Fruit fly (Drosophila melanogaster) whole organism, embryonic: ENCODE measurements around the gene CG1824.

Source experiments
- Asciz ChIP-seq: fragments of 200-800 bp; sonication (Bioruptor generic); optimal IDR thresholded peaks from 2 replicates; lab custom pipeline; 2017; ENCODE audit warnings: missing biosample characterization, mild to moderate bottlenecking, missing genetic modification characterization, missing genetic modification reagents
- Bteb2 ChIP-seq: fragments of 200-800 bp; sonication (Bioruptor generic); optimal IDR thresholded peaks from 2 replicates; lab custom pipeline; 2016; ENCODE audit warnings: missing biosample characterization, missing genetic modification characterization
- CG10267 ChIP-seq: fragments of 200-800 bp; sonication (Bioruptor generic); optimal IDR thresholded peaks from 2 replicates; lab custom pipeline; 2018; ENCODE audit warnings: missing biosample characterization, mild to moderate bottlenecking, missing genetic modification characterization, moderate library complexity
- CG10274 ChIP-seq: fragments of 200-800 bp; sonication (Bioruptor generic); optimal IDR thresholded peaks from 3 replicates; lab custom pipeline; 2017; ENCODE audit warnings: missing biosample characterization, mild to moderate bottlenecking, missing genetic modification characterization
- CG11085 ChIP-seq: fragments of 200-800 bp; sonication (Bioruptor generic); IDR thresholded peaks from 2 replicates; pipeline ENCODE4 v1.3.6; 2022; ENCODE audit warnings: missing biosample characterization, missing genetic modification characterization
- CG11695 ChIP-seq: fragments of 200-800 bp; sonication (Bioruptor generic); IDR thresholded peaks from 3 replicates; pipeline ENCODE4 v1.3.6; 2022; ENCODE audit warnings: missing biosample characterization, missing genetic modification characterization
- CG14441 ChIP-seq: fragments of 200-800 bp; sonication (Bioruptor generic); IDR thresholded peaks from 2 replicates; pipeline ENCODE4 v1.3.6; 2022; ENCODE audit warnings: missing biosample characterization, missing genetic modification characterization
- CG15011 ChIP-seq: fragments of 200-800 bp; sonication (Bioruptor generic); optimal IDR thresholded peaks from 3 replicates; lab custom pipeline; 2018; ENCODE audit warnings: missing biosample characterization, mild to moderate bottlenecking, missing genetic modification characterization
- CG15696 ChIP-seq: fragments of 200-800 bp; sonication (Bioruptor generic); optimal IDR thresholded peaks from 2 replicates; lab custom pipeline; 2019; ENCODE audit warnings: missing biosample characterization, mild to moderate bottlenecking, missing genetic modification characterization, moderate library complexity
- CG1603 ChIP-seq: fragments of 200-800 bp; sonication (Bioruptor generic); optimal IDR thresholded peaks from 2 replicates; lab custom pipeline; 2019; ENCODE audit warnings: missing biosample characterization, mild to moderate bottlenecking, missing genetic modification characterization, moderate library complexity
- CG17802 ChIP-seq: fragments of 200-800 bp; sonication (Bioruptor generic); optimal IDR thresholded peaks from 2 replicates; lab custom pipeline; 2018; ENCODE audit warnings: missing biosample characterization, mild to moderate bottlenecking, missing genetic modification characterization, moderate library complexity
- CG1832 ChIP-seq: fragments of 200-800 bp; sonication (Bioruptor generic); optimal IDR thresholded peaks from 2 replicates; lab custom pipeline; 2017; ENCODE audit warnings: missing biosample characterization, mild to moderate bottlenecking, missing genetic modification characterization, inconsistent platforms
- CG32532 ChIP-seq: fragments of 200-800 bp; sonication (Bioruptor generic); IDR thresholded peaks from 2 replicates; pipeline ENCODE4 v1.3.6; 2022; ENCODE audit warnings: missing biosample characterization, missing genetic modification characterization
- CG4617 ChIP-seq: fragments of 200-800 bp; sonication (Bioruptor generic); optimal IDR thresholded peaks from 3 replicates; lab custom pipeline; 2016; ENCODE audit warnings: missing biosample characterization, missing genetic modification characterization, borderline replicate concordance
- CG4707 ChIP-seq: fragments of 200-800 bp; sonication (Bioruptor generic); optimal IDR thresholded peaks from 2 replicates; lab custom pipeline; 2018; ENCODE audit warnings: missing biosample characterization, mild to moderate bottlenecking, missing genetic modification characterization, moderate library complexity
- D19B ChIP-seq: fragments of 200-800 bp; sonication (Bioruptor generic); optimal IDR thresholded peaks from 2 replicates; lab custom pipeline; 2017; ENCODE audit warnings: missing biosample characterization, mild to moderate bottlenecking, missing genetic modification characterization
- Dad ChIP-seq: fragments of 200-800 bp; sonication (Bioruptor generic); optimal IDR thresholded peaks from 3 replicates; lab custom pipeline; 2016; ENCODE audit warnings: missing biosample characterization, missing genetic modification characterization
- Dp ChIP-seq: fragments of 200-800 bp; sonication (Bioruptor generic); optimal IDR thresholded peaks from 2 replicates; lab custom pipeline; 2018; ENCODE audit warnings: missing biosample characterization, mild to moderate bottlenecking, missing genetic modification characterization, moderate library complexity
- Ets65A ChIP-seq: fragments of 200-800 bp; sonication (Bioruptor generic); peaks from one replicate; lab custom pipeline; 2016; ENCODE audit warnings: missing biosample characterization, missing genetic modification characterization
- Hr39 ChIP-seq: fragments of >200 bp; optimal IDR thresholded peaks from 2 replicates; lab custom pipeline; 2017
- Med ChIP-seq: fragments of 200-800 bp; sonication (Bioruptor generic); peaks from one replicate; lab custom pipeline; 2016; ENCODE audit warnings: missing biosample characterization, missing genetic modification characterization, mild to moderate bottlenecking, inconsistent platforms, moderate library complexity
- Nf-YC ChIP-seq: fragments of 200-800 bp; optimal IDR thresholded peaks from 3 replicates; lab custom pipeline; 2019; ENCODE audit warnings: missing biosample characterization, mild to moderate bottlenecking, missing genetic modification characterization, moderate library complexity
- Oli ChIP-seq: fragments of 200-800 bp; sonication (Bioruptor generic); optimal IDR thresholded peaks from 2 replicates; lab custom pipeline; 2018; ENCODE audit warnings: missing biosample characterization, mild to moderate bottlenecking, missing genetic modification characterization, moderate library complexity
- dimm ChIP-seq: fragments of 200-800 bp; sonication (Bioruptor generic); IDR thresholded peaks from 2 replicates; pipeline ENCODE4 v1.3.6; 2022; ENCODE audit warnings: missing biosample characterization, missing genetic modification characterization
- knrl ChIP-seq: fragments of 200-800 bp; sonication (Bioruptor generic); IDR thresholded peaks from 3 replicates; pipeline ENCODE4 v1.3.6; 2022; ENCODE audit warnings: missing biosample characterization, missing genetic modification characterization; ENCODE audit not compliant: partially characterized antibody
- lmd ChIP-seq: fragments of 200-800 bp; sonication (Bioruptor generic); IDR thresholded peaks from 2 replicates; pipeline ENCODE4 v1.3.6; 2022; ENCODE audit warnings: missing biosample characterization, missing genetic modification characterization
- nerfin-1 ChIP-seq: fragments of 200-800 bp; sonication (Bioruptor generic); optimal IDR thresholded peaks from 3 replicates; lab custom pipeline; 2019; ENCODE audit warnings: missing biosample characterization, mild to moderate bottlenecking, missing genetic modification characterization, moderate library complexity
- nom ChIP-seq: fragments of 200-800 bp; sonication (Bioruptor generic); optimal IDR thresholded peaks from 2 replicates; lab custom pipeline; 2017; ENCODE audit warnings: missing biosample characterization, missing genetic modification characterization, mild to moderate bottlenecking, moderate library complexity, missing genetic modification reagents
- phol ChIP-seq: fragments of 200-800 bp; sonication (Bioruptor generic); optimal IDR thresholded peaks from 3 replicates; lab custom pipeline; 2018; ENCODE audit warnings: missing biosample characterization, mild to moderate bottlenecking, missing genetic modification characterization, moderate library complexity
- prd ChIP-seq, 3 experiments: fragments of >200 bp in 2 of 3; fragments of 200-800 bp in 1 of 3; sonication (Bioruptor generic) in 1 of 3; optimal IDR thresholded peaks in 2 of 3; IDR thresholded peaks in 1 of 3; 2 replicates in 2 of 3; 3 replicates in 1 of 3; pipeline versions ENCODE4 v1.3.6 to Lab custom; 2017 to 2022; ENCODE audit warnings: missing biosample characterization in 1 of 3, missing genetic modification characterization in 1 of 3
- schlank ChIP-seq: fragments of 200-800 bp; sonication (Bioruptor generic); optimal IDR thresholded peaks from 2 replicates; lab custom pipeline; 2018; ENCODE audit warnings: missing biosample characterization, mild to moderate bottlenecking, missing genetic modification characterization
- sens ChIP-seq: fragments of 200-800 bp; sonication (Bioruptor generic); peaks from one replicate; lab custom pipeline; 2016; ENCODE audit warnings: missing biosample characterization, missing genetic modification characterization
- slp2 ChIP-seq: fragments of 200-800 bp; sonication (Bioruptor generic); optimal IDR thresholded peaks from 2 replicates; lab custom pipeline; 2016; ENCODE audit warnings: missing biosample characterization, missing genetic modification characterization
- tin ChIP-seq: fragments of 200-800 bp; sonication (Bioruptor generic); optimal IDR thresholded peaks from 3 replicates; lab custom pipeline; 2016; ENCODE audit warnings: missing biosample characterization, missing genetic modification characterization
- tna ChIP-seq: fragments of 200-800 bp; sonication (Bioruptor generic); IDR thresholded peaks from 2 replicates; pipeline ENCODE4 v1.3.6; 2022; ENCODE audit warnings: missing biosample characterization, missing genetic modification characterization; ENCODE audit not compliant: partially characterized antibody
- vvl ChIP-seq: fragments of 200-800 bp; sonication (Bioruptor generic); IDR thresholded peaks from 2 replicates; pipeline ENCODE4 v1.3.6; 2022; ENCODE audit warnings: missing biosample characterization, missing genetic modification characterization

The CG1824 gene

dm6 chrX:12575827-12576408 is 19.5 kb downstream of the CG1824 start (continued):
- TF ChIP-seq schlank (no peak), CG10274 (GFP tag; lab: Kevin White, UChicago) (peak; percentile 18), Asciz (GFP tag; lab: Kevin White, UChicago) (peak; percentile 69), Dad (GFP tag; lab: Kevin White, UChicago) (no peak), tna (GFP tag; lab: Robert Waterston, UW) (no peak), Dp (no peak), tin (GFP tag; lab: Kevin White, UChicago) (peak; percentile 67), CG1832 (GFP tag; lab: Kevin White, UChicago) (peak; percentile 80), knrl (GFP tag; lab: Robert Waterston, UW) (no peak), Bteb2 (GFP tag; lab: Kevin White, UChicago) (peak; percentile 16), Oli (tag; lab: Kevin White, UChicago) (peak; percentile 78), nom (GFP tag; lab: Kevin White, UChicago) (peak; percentile 49), nerfin-1 (tag; lab: Kevin White, UChicago) (peak; percentile 67), CG11695 (GFP tag; lab: Robert Waterston, UW) (0 out of 3 replicates have a peak, but pooled peaks have one; percentile 38), slp2 (GFP tag; lab: Kevin White, UChicago) (peak; percentile 51), CG11085 (GFP tag; lab: Robert Waterston, UW) (no peak), Hr39 (lab: Kevin White, UChicago) (no peak)
- TF ChIP-seq, all 482 proteins: peak for 229

- TF ChIP-seq CG14441 (GFP tag; lab: Robert Waterston, UW) (0 out of 2 replicates have a peak, but pooled peaks have one; percentile 28), CG4707 (GFP tag; lab: Kevin White, UChicago) (peak; percentile 55), sens (GFP tag; lab: Kevin White, UChicago) (peak; percentile 28), Nf-YC (tag; lab: Kevin White, UChicago) (no peak), CG4617 (no peak), dimm (GFP tag; lab: Robert Waterston, UW) (no peak), D19B (GFP tag; lab: Kevin White, UChicago) (no peak), Ets65A (GFP tag; lab: Kevin White, UChicago) (peak; percentile 84), lmd (peak; percentile 18; the same call in 1 of the 2 replicates), CG15696 (tag; lab: Kevin White, UChicago) (no peak), Med (GFP tag; lab: Kevin White, UChicago) (peak; percentile 76), CG17802 (tag; lab: Kevin White, UChicago) (no peak), CG1603 (tag; lab: Kevin White, UChicago) (peak; percentile 21), vvl (GFP tag; lab: Robert Waterston, UW) (peak; percentile 66), phol (tag; lab: Kevin White, UChicago) (peak; percentile 9), CG32532 (GFP tag; lab: Robert Waterston, UW) (0 out of 2 replicates have a peak, but pooled peaks have one; percentile 6), Oli (tag; lab: Kevin White, UChicago) (peak; percentile 19), CG15011 (GFP tag; lab: Kevin White, UChicago) (no peak), CG10267 (tag; lab: Kevin White, UChicago) (no peak), prd (optimal IDR thresholded peaks at IDR 0.05; lab: Kevin White, UChicago) (no peak), prd (GFP tag; IDR thresholded peaks at IDR 0.05; lab: Robert Waterston, UW) (peak; percentile 28; the same call in 1 of the 3 replicates)
Measured at dm6 chrX:12575292-12575826, 20.1 kb downstream of the CG1824 start.
